ENCODE assay signal across 4 worm cellular contexts in the genomic region with DNA sequence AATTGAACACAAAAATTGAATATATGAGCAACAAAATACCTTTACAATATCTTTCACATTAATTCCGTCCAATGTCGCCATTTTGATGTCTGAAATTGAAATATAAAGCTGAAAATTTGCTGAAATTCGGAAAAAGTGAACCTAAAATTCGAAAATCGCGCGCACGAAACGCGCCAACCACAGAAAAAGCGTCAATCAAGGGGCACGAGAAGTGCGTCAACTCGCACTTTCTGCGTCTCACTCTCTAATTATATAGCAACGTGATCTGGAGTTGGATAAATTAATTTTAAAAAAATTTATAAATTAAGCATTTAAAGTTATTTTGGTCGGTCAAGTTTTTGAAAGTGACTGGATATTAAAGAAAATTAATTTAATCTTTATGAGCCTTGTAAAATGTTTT.
TF ChIP-seq lines count a peak whose summit lies in the region.

A gene (minus strand): TSS at position 89 of the 400 bp plus-strand sequence.

TF ChIP-seq in whole organism, L2 larva, 48 proteins besides CTCF, POLR2A, EP300 and RAD21 (continues in another document):
- TF ChIP-seq ztf-4 (tag; optimal IDR thresholded peaks at IDR 0.05; lab: Kevin White, UChicago), result peak; percentile 33
- TF ChIP-seq fos-1 (tag; optimal IDR thresholded peaks at IDR 0.05; lab: Kevin White, UChicago), result peak; percentile 77
- TF ChIP-seq unc-39 (tag; optimal IDR thresholded peaks at IDR 0.05; lab: Kevin White, UChicago), result no peak
- no peak for TF ChIP-seq ztf-1 (GFP tag; conservative IDR thresholded peaks at IDR 0.05; lab: Robert Waterston, UW)
- peak; percentile 76 to 94 for TF ChIP-seq lsy-2 (tag; optimal IDR thresholded peaks at IDR 0.05; lab: Kevin White, UChicago)
- peak; percentile 81 for TF ChIP-seq F13H6.1 (tag; optimal IDR thresholded peaks at IDR 0.05; lab: Kevin White, UChicago)
- TF ChIP-seq peb-1 (tag; optimal IDR thresholded peaks at IDR 0.05; lab: Kevin White, UChicago), result no peak
- peak; percentile 91 for TF ChIP-seq nhr-25 (tag; optimal IDR thresholded peaks at IDR 0.05; lab: Kevin White, UChicago)
- TF ChIP-seq mab-5 (tag; optimal IDR thresholded peaks at IDR 0.05; lab: Kevin White, UChicago), result peak; percentile 72
- peak; percentile 21 for TF ChIP-seq nhr-10 (tag; optimal IDR thresholded peaks at IDR 0.05; lab: Kevin White, UChicago)
- no peak for TF ChIP-seq nhr-11 (tag; optimal IDR thresholded peaks at IDR 0.05; lab: Kevin White, UChicago)
- TF ChIP-seq zag-1 (tag; optimal IDR thresholded peaks at IDR 0.05; lab: Kevin White, UChicago), result peak; percentile 59
- TF ChIP-seq snpc-4 (tag; optimal IDR thresholded peaks at IDR 0.05; lab: Kevin White, UChicago), result peak; percentile 87
- TF ChIP-seq unc-62 (GFP tag; optimal IDR thresholded peaks at IDR 0.05; lab: Kevin White, UChicago), result no peak
- peak; percentile 87 for TF ChIP-seq sma-9 (GFP tag; optimal IDR thresholded peaks at IDR 0.05; lab: Kevin White, UChicago)
- TF ChIP-seq sma-9 (tag; optimal IDR thresholded peaks at IDR 0.05; lab: Kevin White, UChicago), result no peak
- TF ChIP-seq lin-39 (tag; optimal IDR thresholded peaks at IDR 0.05; lab: Kevin White, UChicago), result no peak
- TF ChIP-seq ZK546.5 (tag; optimal IDR thresholded peaks at IDR 0.05; lab: Kevin White, UChicago), result peak; percentile 49
- no peak for TF ChIP-seq Y55F3AM.14 (GFP tag; optimal IDR thresholded peaks at IDR 0.05; lab: Kevin White, UChicago)
- TF ChIP-seq mdl-1 (tag; optimal IDR thresholded peaks at IDR 0.05; lab: Kevin White, UChicago), result peak in 1 of 2 experiments; percentile 79
- TF ChIP-seq sma-3 (GFP tag; optimal IDR thresholded peaks at IDR 0.05; lab: Kevin White, UChicago), result peak; percentile 89
- peak; percentile 80 for TF ChIP-seq lin-11 (tag; optimal IDR thresholded peaks at IDR 0.05; lab: Kevin White, UChicago)

TF ChIP-seq in whole organism, L4 larva, 104 proteins besides CTCF, POLR2A, EP300 and RAD21 (continues in another document):
- TF ChIP-seq R02D3.7 (tag; optimal IDR thresholded peaks at IDR 0.05; lab: Kevin White, UChicago), result no peak
- TF ChIP-seq dmd-6 (GFP tag; IDR thresholded peaks at IDR 0.05; lab: Robert Waterston, UW), result peak; percentile 70
- TF ChIP-seq nhr-41 (GFP tag; IDR thresholded peaks at IDR 0.05; lab: Robert Waterston, UW), result no peak
- no peak for TF ChIP-seq aly-2 (tag; optimal IDR thresholded peaks at IDR 0.05; lab: Kevin White, UChicago)
- no peak for TF ChIP-seq ama-1 (optimal IDR thresholded peaks at IDR 0.05; lab: Kevin White, UChicago)
- TF ChIP-seq gei-8 (GFP tag; optimal IDR thresholded peaks at IDR 0.05; lab: Kevin White, UChicago), result no peak
- TF ChIP-seq F37D6.2 (tag; optimal IDR thresholded peaks at IDR 0.05; lab: Kevin White, UChicago), result peak; percentile 66
- TF ChIP-seq daf-19 (GFP tag; conservative IDR thresholded peaks at IDR 0.05; lab: Robert Waterston, UW), result no peak
- peak; percentile 40 for TF ChIP-seq nhr-28 (tag; optimal IDR thresholded peaks at IDR 0.05; lab: Kevin White, UChicago)
- TF ChIP-seq T20F7.1 (GFP tag; optimal IDR thresholded peaks at IDR 0.05; lab: Kevin White, UChicago), result peak; percentile 83
- no peak for TF ChIP-seq hlh-11 (tag; optimal IDR thresholded peaks at IDR 0.05; lab: Kevin White, UChicago)
- TF ChIP-seq egl-43 (GFP tag; IDR thresholded peaks at IDR 0.05; lab: Robert Waterston, UW), result no peak
- TF ChIP-seq ces-1 (GFP tag; optimal IDR thresholded peaks at IDR 0.05; lab: Kevin White, UChicago), result no peak
- TF ChIP-seq attf-4 (tag; optimal IDR thresholded peaks at IDR 0.05; lab: Kevin White, UChicago), result no peak
- no peak for TF ChIP-seq daf-8 (GFP tag; IDR thresholded peaks at IDR 0.05; lab: Robert Waterston, UW)
- no peak for TF ChIP-seq lim-7 (GFP tag; IDR thresholded peaks at IDR 0.05; lab: Robert Waterston, UW)
- TF ChIP-seq cey-2 (tag; optimal IDR thresholded peaks at IDR 0.05; lab: Kevin White, UChicago; ENCODE audit: borderline replicate concordance, insufficient read depth), result no peak
- TF ChIP-seq php-3 (GFP tag; IDR thresholded peaks at IDR 0.05; lab: Robert Waterston, UW), result no peak
- TF ChIP-seq F10B5.3 (tag; optimal IDR thresholded peaks at IDR 0.05; lab: Kevin White, UChicago), result no peak
- no peak for TF ChIP-seq pha-4 (GFP tag; IDR thresholded peaks at IDR 0.05; lab: Robert Waterston, UW)
- peak; percentile 60 for TF ChIP-seq pha-4 (tag; optimal IDR thresholded peaks at IDR 0.05; lab: Kevin White, UChicago)
- TF ChIP-seq spr-1 (tag; optimal IDR thresholded peaks at IDR 0.05; lab: Kevin White, UChicago), result peak; percentile 38
- TF ChIP-seq ceh-20 (GFP tag; IDR thresholded peaks at IDR 0.05; lab: Robert Waterston, UW), result no peak
- no peak for TF ChIP-seq tag-97 (GFP tag; IDR thresholded peaks at IDR 0.05; lab: Robert Waterston, UW)

TF ChIP-seq in whole organism, late embryonic, 69 proteins besides CTCF, POLR2A, EP300 and RAD21:
- TF ChIP-seq ceh-31 (tag; optimal IDR thresholded peaks at IDR 0.05; lab: Kevin White, UChicago), result peak; percentile 48
- peak; percentile 62 for TF ChIP-seq nfya-1 (tag; optimal IDR thresholded peaks at IDR 0.05; lab: Kevin White, UChicago)
- TF ChIP-seq ttx-3 (tag; optimal IDR thresholded peaks at IDR 0.05; lab: Kevin White, UChicago), result peak; percentile 2
- peak; percentile 48 for TF ChIP-seq hlh-30 (tag; optimal IDR thresholded peaks at IDR 0.05; lab: Kevin White, UChicago; ENCODE audit: insufficient read depth)
- peak; percentile 77 for TF ChIP-seq unc-42 (tag; optimal IDR thresholded peaks at IDR 0.05; lab: Kevin White, UChicago)
- TF ChIP-seq lin-11 (tag; optimal IDR thresholded peaks at IDR 0.05; lab: Kevin White, UChicago), result no peak
- peak; percentile 12 for TF ChIP-seq ceh-18 (tag; optimal IDR thresholded peaks at IDR 0.05; lab: Kevin White, UChicago)
- no peak for TF ChIP-seq pha-2 (tag; optimal IDR thresholded peaks at IDR 0.05; lab: Kevin White, UChicago)
- no peak for TF ChIP-seq ama-1 (optimal IDR thresholded peaks at IDR 0.05; lab: Kevin White, UChicago)
- peak; percentile 38 for TF ChIP-seq ceh-34 (tag; optimal IDR thresholded peaks at IDR 0.05; lab: Kevin White, UChicago)

TF ChIP-seq in whole organism, mixed stage, embryonic, 35 proteins besides CTCF, POLR2A, EP300 and RAD21:
- TF ChIP-seq blmp-1 (tag; optimal IDR thresholded peaks at IDR 0.05; lab: Kevin White, UChicago) (peak; percentile 27), bed-3 (GFP tag; optimal IDR thresholded peaks at IDR 0.05; lab: Kevin White, UChicago) (no peak), pha-4 (tag; optimal IDR thresholded peaks at IDR 0.05; lab: Kevin White, UChicago) (peak; percentile 59), ceh-43 (GFP tag; optimal IDR thresholded peaks at IDR 0.05; lab: Kevin White, UChicago) (peak; percentile 42), ham-2 (GFP tag; optimal IDR thresholded peaks at IDR 0.05; lab: Kevin White, UChicago) (no peak), ces-1 (GFP tag; optimal IDR thresholded peaks at IDR 0.05; lab: Kevin White, UChicago) (peak; percentile 93), lsy-2 (tag; optimal IDR thresholded peaks at IDR 0.05; lab: Kevin White, UChicago) (peak; percentile 81), nhr-2 (tag; optimal IDR thresholded peaks at IDR 0.05; lab: Kevin White, UChicago) (peak; percentile 4), elt-3 (tag; optimal IDR thresholded peaks at IDR 0.05; lab: Kevin White, UChicago) (no peak), sptf-1 (tag; optimal IDR thresholded peaks at IDR 0.05; lab: Kevin White, UChicago) (peak; percentile 38), nhr-237 (tag; optimal IDR thresholded peaks at IDR 0.05; lab: Kevin White, UChicago) (peak; percentile 69), lin-13 (tag; optimal IDR thresholded peaks at IDR 0.05; lab: Kevin White, UChicago) (peak; percentile 58), mep-1 (tag; optimal IDR thresholded peaks at IDR 0.05; lab: Kevin White, UChicago) (peak; percentile 65)
